Fruit fly (Drosophila melanogaster) whole organism, prepupa: ENCODE measurements around the gene sordd1.

Source experiments
- Blimp-1 ChIP-seq: fragments of 200-800 bp; sonication (Bioruptor generic); optimal IDR thresholded peaks from 3 replicates; lab custom pipeline; 2017; ENCODE audit warnings: missing biosample characterization, missing genetic modification characterization, mild to moderate bottlenecking, moderate library complexity, missing genetic modification reagents
- CG11762 ChIP-seq: fragments of 200-800 bp; sonication (Bioruptor generic); optimal IDR thresholded peaks from 3 replicates; lab custom pipeline; 2016; ENCODE audit warnings: missing biosample characterization, missing genetic modification characterization; ENCODE audit not compliant: insufficient read depth
- CG34406 ChIP-seq: fragments of 200-800 bp; sonication (Bioruptor generic); optimal IDR thresholded peaks from 3 replicates; lab custom pipeline; 2016; ENCODE audit warnings: missing biosample characterization, missing genetic modification characterization
- CG6276 ChIP-seq: fragments of 200-800 bp; sonication (Bioruptor generic); optimal IDR thresholded peaks from 2 replicates; lab custom pipeline; 2017; ENCODE audit warnings: missing biosample characterization, mild to moderate bottlenecking, missing genetic modification characterization
- CG6792 ChIP-seq: fragments of 200-800 bp; sonication (Bioruptor generic); optimal IDR thresholded peaks from 3 replicates; lab custom pipeline; 2016; ENCODE audit warnings: missing biosample characterization, missing genetic modification characterization
- Eip93F ChIP-seq: fragments of 200-800 bp; sonication (Bioruptor generic); optimal IDR thresholded peaks from 2 replicates; lab custom pipeline; 2016; ENCODE audit warnings: missing biosample characterization, mild to moderate bottlenecking, missing genetic modification characterization
- Ets21C ChIP-seq: fragments of 200-800 bp; sonication (Bioruptor generic); optimal IDR thresholded peaks from 3 replicates; lab custom pipeline; 2016; ENCODE audit warnings: missing biosample characterization, missing genetic modification characterization
- Ets96B ChIP-seq: fragments of 200-800 bp; optimal IDR thresholded peaks from 2 replicates; lab custom pipeline; 2019; ENCODE audit warnings: missing biosample characterization, mild to moderate bottlenecking, missing genetic modification characterization, moderate library complexity
- fd59A ChIP-seq: fragments of 200-800 bp; sonication (Bioruptor generic); optimal IDR thresholded peaks from 2 replicates; lab custom pipeline; 2017; ENCODE audit warnings: missing biosample characterization, mild to moderate bottlenecking, missing genetic modification characterization, missing genetic modification reagents

DNA sequence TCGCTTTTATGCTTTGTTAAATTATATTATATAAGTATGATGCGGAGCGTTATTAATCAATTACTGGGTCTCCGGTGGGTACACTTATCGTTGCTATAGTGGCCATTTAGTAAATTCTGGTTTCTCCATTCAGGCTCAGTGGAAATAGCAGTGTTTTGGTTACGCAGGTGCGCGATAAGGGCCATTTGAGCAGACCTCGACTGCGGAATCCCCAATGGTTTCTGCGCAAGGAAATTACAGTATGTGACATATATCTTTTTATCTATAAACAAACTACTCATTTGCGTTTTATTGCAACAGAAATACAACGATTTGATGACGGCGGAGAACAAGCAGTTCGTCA is 34.6 kb downstream of the sordd1 start:
- no peak for TF ChIP-seq Ets21C (GFP tag; lab: Kevin White, UChicago)
- TF ChIP-seq CG11762: no peak
- TF ChIP-seq fd59A (GFP tag; lab: Kevin White, UChicago): no peak
- no peak for TF ChIP-seq CG34406 (GFP tag; lab: Kevin White, UChicago)
- no peak for TF ChIP-seq Blimp-1 (GFP tag; lab: Kevin White, UChicago)
- no peak for TF ChIP-seq CG6792 (GFP tag; lab: Kevin White, UChicago)
- TF ChIP-seq Ets96B: no peak
- no peak for TF ChIP-seq CG6276
- no peak for TF ChIP-seq Eip93F (GFP tag; lab: Kevin White, UChicago)
